Worm (Caenorhabditis elegans) whole organism, young adult: Measurements from ENCODE around the gene mex-6.

Source experiments
- ama-1 ChIP-seq, 3 experiments: fragments of 150-350 bp in 1 of 3; sonication (generic microtip) in 2 of 3; optimal IDR thresholded peaks; 2 replicates each; lab custom pipeline; 2014 to 2018; ENCODE audit warnings: missing biosample characterization in 2 of 3, missing genetic modification characterization in 2 of 3, missing genetic modification reagents in 2 of 3
- chd-7 ChIP-seq: sonication (generic microtip); optimal IDR thresholded peaks from 2 replicates; lab custom pipeline; 2016; ENCODE audit warnings: mild to moderate bottlenecking, missing genetic modification characterization, moderate library complexity, missing compliant biosample characterization
- ekl-4 ChIP-seq: fragments of 200-800 bp; sonication (Bioruptor generic); IDR thresholded peaks from 2 replicates; pipeline ENCODE4 v1.3.6; 2022; ENCODE audit warnings: missing genetic modification reagents, missing genetic modification characterization, missing compliant biosample characterization
- him-1 ChIP-seq: sonication (generic microtip); optimal IDR thresholded peaks from 2 replicates; lab custom pipeline; 2016; ENCODE audit warnings: missing genotype, missing genetic modification reagents, missing genetic modification characterization, missing compliant biosample characterization
- let-526 ChIP-seq: fragments of 200-800 bp; sonication (Bioruptor generic); IDR thresholded peaks from 2 replicates; pipeline ENCODE4 v1.3.6; 2022; ENCODE audit warnings: missing genetic modification reagents, missing genetic modification characterization, missing compliant biosample characterization
- pbrm-1 ChIP-seq: fragments of 200-800 bp; sonication (Bioruptor generic); IDR thresholded peaks from 2 replicates; pipeline ENCODE4 v1.3.6; 2022; ENCODE audit warnings: missing genetic modification reagents, missing genetic modification characterization, missing compliant biosample characterization
- sdz-38 ChIP-seq: sonication (generic microtip); optimal IDR thresholded peaks from 2 replicates; lab custom pipeline; 2016; ENCODE audit warnings: missing genotype, missing genetic modification characterization, missing compliant biosample characterization
- sea-2 ChIP-seq: fragments of 200-800 bp; sonication (Bioruptor generic); IDR thresholded peaks from 2 replicates; pipeline ENCODE4 v1.3.6; 2022; ENCODE audit warnings: missing genetic modification characterization, missing compliant biosample characterization
- snpc-4 ChIP-seq, 5 experiments: fragments of 150-350 bp in 1 of 5; sonication (generic microtip) in 4 of 5; optimal IDR thresholded peaks; 2 replicates each; lab custom pipeline; 2014 to 2018; ENCODE audit warnings: missing genetic modification characterization in 5 of 5, missing biosample characterization in 3 of 5, antibody characterized with exemption in 2 of 5, mild to moderate bottlenecking in 2 of 5, missing compliant biosample characterization in 2 of 5, missing genotype in 2 of 5, moderate library complexity in 2 of 5, missing genetic modification reagents in 1 of 5
- somi-1 ChIP-seq: fragments of 200-800 bp; sonication (Bioruptor generic); optimal IDR thresholded peaks from 2 replicates; lab custom pipeline; 2018; ENCODE audit warnings: mild to moderate bottlenecking, missing genetic modification characterization, missing compliant biosample characterization
- unc-62 ChIP-seq: fragments of 150-350 bp; optimal IDR thresholded peaks from 2 replicates; lab custom pipeline; 2014; ENCODE audit warnings: missing biosample characterization, missing genetic modification reagents, missing genetic modification characterization
- zim-3 ChIP-seq: sonication (generic microtip); optimal IDR thresholded peaks from 2 replicates; lab custom pipeline; 2017; ENCODE audit warnings: mild to moderate bottlenecking, missing genetic modification characterization, moderate library complexity, missing compliant biosample characterization

- TF ChIP-seq let-526 (GFP tag; lab: Robert Waterston, UW) (no peak), unc-62 (GFP tag; lab: Kevin White, UChicago) (no peak), sdz-38 (tag; lab: Kevin White, UChicago) (no peak), ekl-4 (no peak), zim-3 (no peak), chd-7 (tag; lab: Kevin White, UChicago) (no peak), ama-1 (optimal IDR thresholded peaks at IDR 0.05; lab: Kevin White, UChicago) (no peak), ama-1 (GFP tag; optimal IDR thresholded peaks at IDR 0.05; lab: Kevin White, UChicago) (no peak), pbrm-1 (GFP tag; lab: Robert Waterston, UW) (no peak), snpc-4 (GFP tag; optimal IDR thresholded peaks at IDR 0.05; lab: Kevin White, UChicago) (no peak), snpc-4 (tag; optimal IDR thresholded peaks at IDR 0.05; lab: Kevin White, UChicago) (no peak), sea-2 (GFP tag; lab: Robert Waterston, UW) (no peak), somi-1 (no peak), him-1 (tag; lab: Kevin White, UChicago) (no peak)
These were observed 33.4 kb upstream of the mex-6 start for ce11 chrII:9490589-9490988.
